Worm (Caenorhabditis elegans) whole organism, early embryonic: ENCODE data around the gene W05E10.2.

Experiments
- F13C5.2 ChIP-seq: sonication (generic microtip); optimal IDR thresholded peaks from 2 replicates; lab custom pipeline; 2017; ENCODE audit warnings: mild to moderate bottlenecking, missing genetic modification characterization, inconsistent platforms, missing compliant biosample characterization
- aly-1 ChIP-seq: sonication (generic microtip); optimal IDR thresholded peaks from 2 replicates; lab custom pipeline; 2016; ENCODE audit warnings: missing genetic modification characterization, missing compliant biosample characterization
- ama-1 ChIP-seq: fragments of 150-350 bp; optimal IDR thresholded peaks from 2 replicates; lab custom pipeline; 2014
- ceh-13 ChIP-seq: fragments of 200-800 bp; sonication (Bioruptor generic); optimal IDR thresholded peaks from 2 replicates; lab custom pipeline; 2018; ENCODE audit warnings: mild to moderate bottlenecking, missing genetic modification characterization, missing compliant biosample characterization
- ceh-36 ChIP-seq: sonication (generic microtip); optimal IDR thresholded peaks from 2 replicates; lab custom pipeline; 2016; ENCODE audit warnings: missing genetic modification characterization, inconsistent platforms, missing compliant biosample characterization
- ets-7 ChIP-seq: sonication (generic microtip); optimal IDR thresholded peaks from 2 replicates; lab custom pipeline; 2016; ENCODE audit warnings: missing genotype, missing genetic modification characterization, missing compliant biosample characterization
- flt-1 ChIP-seq: fragments of 200-800 bp; sonication (Bioruptor generic); IDR thresholded peaks from 2 replicates; pipeline ENCODE4 v1.3.6; 2022; ENCODE audit warnings: missing genetic modification characterization, missing compliant biosample characterization
- hmbx-1 ChIP-seq: sonication (generic microtip); optimal IDR thresholded peaks from 2 replicates; lab custom pipeline; 2016; ENCODE audit warnings: mild to moderate bottlenecking, missing genetic modification characterization, missing compliant biosample characterization
- hmg-4 ChIP-seq: fragments of 200-800 bp; sonication (Bioruptor generic); optimal IDR thresholded peaks from 2 replicates; lab custom pipeline; 2018; ENCODE audit warnings: mild to moderate bottlenecking, missing genetic modification characterization, missing compliant biosample characterization
- hnd-1 ChIP-seq: sonication (generic microtip); optimal IDR thresholded peaks from 2 replicates; lab custom pipeline; 2016; ENCODE audit warnings: missing genetic modification characterization, missing compliant biosample characterization
- pes-1 ChIP-seq: fragments of 200-800 bp; sonication (Bioruptor generic); IDR thresholded peaks from 2 replicates; pipeline ENCODE4 v1.3.6; 2022; ENCODE audit warnings: missing genetic modification reagents, missing genetic modification characterization, missing compliant biosample characterization
- scrt-1 ChIP-seq: fragments of 200-800 bp; sonication (Bioruptor generic); IDR thresholded peaks from 2 replicates; pipeline ENCODE4 v1.3.6; 2022; ENCODE audit warnings: missing genetic modification characterization, missing compliant biosample characterization
- sea-1 ChIP-seq: fragments of 200-800 bp; sonication (Bioruptor generic); conservative IDR thresholded peaks from 2 replicates; pipeline ENCODE4 v1.3.6; 2022; ENCODE audit warnings: missing genetic modification characterization, missing compliant biosample characterization
- tbx-11 ChIP-seq: fragments of 200-800 bp; sonication (Bioruptor generic); IDR thresholded peaks from 2 replicates; pipeline ENCODE4 v1.3.6; 2022; ENCODE audit warnings: missing genetic modification characterization, missing compliant biosample characterization
- tbx-37 ChIP-seq: fragments of 200-800 bp; sonication (Bioruptor generic); conservative IDR thresholded peaks from 2 replicates; pipeline ENCODE4 v1.3.6; 2022; ENCODE audit warnings: missing genetic modification reagents, missing genetic modification characterization, missing compliant biosample characterization
- tra-4 ChIP-seq: sonication (generic microtip); optimal IDR thresholded peaks from 2 replicates; lab custom pipeline; 2017; ENCODE audit warnings: missing genetic modification characterization, missing compliant biosample characterization

Gene W05E10.2

ce11 chrV:11736896-11737295 is 49.9 kb downstream of the W05E10.2 start, which contains the start of gene spe-42:
TSS of gene spe-42 (minus strand) at chrV:11736996.
- no peak for TF ChIP-seq pes-1
- no peak for TF ChIP-seq ama-1 (lab: Kevin White, UChicago)
- no peak for TF ChIP-seq tbx-37 (GFP tag; lab: Robert Waterston, UW)
- no peak for TF ChIP-seq tbx-11
- no peak for TF ChIP-seq ets-7
- TF ChIP-seq F13C5.2 (tag; lab: Kevin White, UChicago) = no peak
- TF ChIP-seq hmg-4 = no peak
- TF ChIP-seq aly-1 (tag; lab: Kevin White, UChicago) = no peak
- no peak for TF ChIP-seq hmbx-1 (tag; lab: Kevin White, UChicago)
- TF ChIP-seq hnd-1 (tag; lab: Kevin White, UChicago) = no peak
- TF ChIP-seq ceh-13 (GFP tag; lab: Kevin White, UChicago) = no peak
- TF ChIP-seq scrt-1 (GFP tag; lab: Robert Waterston, UW) = no peak
- no peak for TF ChIP-seq tra-4 (tag; lab: Kevin White, UChicago)
- no peak for TF ChIP-seq ceh-36 (tag; lab: Kevin White, UChicago)
- TF ChIP-seq flt-1 = no peak
- no peak for TF ChIP-seq sea-1 (GFP tag; lab: Robert Waterston, UW)

ce11 chrV:11737333-11737732 is 50.4 kb downstream of the W05E10.2 start:
- TF ChIP-seq ceh-36 (tag; lab: Kevin White, UChicago) (no peak), tbx-11 (no peak), scrt-1 (GFP tag; lab: Robert Waterston, UW) (no peak), ets-7 (no peak), pes-1 (no peak), hnd-1 (tag; lab: Kevin White, UChicago) (no peak)
